Fruit fly (Drosophila melanogaster) whole organism, embryonic: ENCODE measurements around the gene Alp13.

Experiments used
- Adf1 ChIP-seq: fragments of 200-800 bp; sonication (Bioruptor generic); IDR thresholded peaks from 2 replicates; pipeline ENCODE4 v1.3.6; 2022; ENCODE audit warnings: missing biosample characterization, missing genetic modification characterization
- B-H1 ChIP-seq: fragments of 200-800 bp; sonication (Bioruptor generic); IDR thresholded peaks from 3 replicates; pipeline ENCODE4 v1.3.6; 2022; ENCODE audit warnings: missing biosample characterization, missing genetic modification characterization
- CG11247 ChIP-seq: fragments of 200-800 bp; sonication (Bioruptor generic); IDR thresholded peaks from 2 replicates; pipeline ENCODE4 v1.3.6; 2022; ENCODE audit warnings: missing biosample characterization, missing genetic modification characterization
- CG14050 ChIP-seq: fragments of 200-800 bp; sonication (Bioruptor generic); IDR thresholded peaks from 3 replicates; pipeline ENCODE4 v1.3.6; 2022; ENCODE audit warnings: missing biosample characterization, missing genetic modification characterization
- CG14441 ChIP-seq: fragments of 200-800 bp; sonication (Bioruptor generic); IDR thresholded peaks from 2 replicates; pipeline ENCODE4 v1.3.6; 2022; ENCODE audit warnings: missing biosample characterization, missing genetic modification characterization
- CG15073 ChIP-seq: fragments of 200-800 bp; sonication (Bioruptor generic); optimal IDR thresholded peaks from 2 replicates; lab custom pipeline; 2016; ENCODE audit warnings: missing biosample characterization, missing genetic modification characterization
- CG16813 ChIP-seq: fragments of 200-800 bp; sonication (Bioruptor generic); IDR thresholded peaks from 3 replicates; pipeline ENCODE4 v1.3.6; 2022; ENCODE audit warnings: missing biosample characterization, missing genetic modification characterization; ENCODE audit not compliant: partially characterized antibody
- CG16815 ChIP-seq: fragments of 200-800 bp; sonication (Bioruptor generic); optimal IDR thresholded peaks from 3 replicates; lab custom pipeline; 2017; ENCODE audit warnings: missing biosample characterization, mild to moderate bottlenecking, missing genetic modification characterization
- CG18599 ChIP-seq: fragments of 200-800 bp; sonication (Bioruptor generic); optimal IDR thresholded peaks from 3 replicates; lab custom pipeline; 2017; ENCODE audit warnings: missing biosample characterization, missing genetic modification characterization, mild to moderate bottlenecking, moderate library complexity, missing genetic modification reagents
- CG31224 ChIP-seq: fragments of 200-800 bp; sonication (Bioruptor generic); IDR thresholded peaks from 2 replicates; pipeline ENCODE4 v1.3.6; 2022; ENCODE audit warnings: missing biosample characterization, missing genetic modification characterization
- CG3838 ChIP-seq: fragments of 200-800 bp; sonication (Bioruptor generic); optimal IDR thresholded peaks from 3 replicates; lab custom pipeline; 2016; ENCODE audit warnings: missing biosample characterization, missing genetic modification characterization
- CG43689 ChIP-seq: fragments of 200-800 bp; sonication (Bioruptor generic); IDR thresholded peaks from 2 replicates; pipeline ENCODE4 v1.3.6; 2022; ENCODE audit warnings: missing biosample characterization, missing genetic modification characterization
- CG7928 ChIP-seq: fragments of 200-800 bp; sonication (Bioruptor generic); optimal IDR thresholded peaks from 2 replicates; lab custom pipeline; 2017; ENCODE audit warnings: missing biosample characterization, mild to moderate bottlenecking, missing genetic modification characterization
- CG8924 ChIP-seq: fragments of 200-800 bp; optimal IDR thresholded peaks from 3 replicates; lab custom pipeline; 2019; ENCODE audit warnings: missing biosample characterization, mild to moderate bottlenecking, missing genetic modification characterization, moderate library complexity
- CG9437 ChIP-seq: fragments of 200-800 bp; sonication (Bioruptor generic); optimal IDR thresholded peaks from 2 replicates; lab custom pipeline; 2018; ENCODE audit warnings: missing biosample characterization, mild to moderate bottlenecking, missing genetic modification characterization
- Deaf1 ChIP-seq: fragments of 200-800 bp; optimal IDR thresholded peaks from 3 replicates; lab custom pipeline; 2019; ENCODE audit warnings: missing biosample characterization, mild to moderate bottlenecking, missing genetic modification characterization, moderate library complexity
- Fer1 ChIP-seq: fragments of 200-800 bp; sonication (Bioruptor generic); optimal IDR thresholded peaks from 2 replicates; lab custom pipeline; 2017; ENCODE audit warnings: missing biosample characterization, mild to moderate bottlenecking, missing genetic modification characterization
- HLHmδ ChIP-seq: fragments of 200-800 bp; sonication (Bioruptor generic); optimal IDR thresholded peaks from 2 replicates; lab custom pipeline; 2018; ENCODE audit warnings: missing biosample characterization, mild to moderate bottlenecking, missing genetic modification characterization, moderate library complexity
- Lpt ChIP-seq: fragments of >200 bp; optimal IDR thresholded peaks from 2 replicates; lab custom pipeline; 2018; ENCODE audit warnings: missing biosample characterization, missing genetic modification characterization
- Mrtf ChIP-seq: fragments of 200-800 bp; sonication (Bioruptor generic); IDR thresholded peaks from 3 replicates; pipeline ENCODE4 v1.3.6; 2022; ENCODE audit warnings: missing biosample characterization, missing genetic modification characterization
- Nf-YB ChIP-seq: fragments of 200-800 bp; sonication (Bioruptor generic); optimal IDR thresholded peaks from 3 replicates; lab custom pipeline; 2019; ENCODE audit warnings: missing biosample characterization, mild to moderate bottlenecking, missing genetic modification characterization, moderate library complexity
- Rfx ChIP-seq: fragments of 200-800 bp; sonication (Bioruptor generic); IDR thresholded peaks from 2 replicates; pipeline ENCODE4 v1.3.6; 2022; ENCODE audit warnings: missing biosample characterization, missing genetic modification characterization
- Scr ChIP-seq: fragments of 200-800 bp; sonication (Bioruptor generic); IDR thresholded peaks from 2 replicates; pipeline ENCODE4 v1.3.6; 2022; ENCODE audit warnings: missing biosample characterization, missing genetic modification characterization; ENCODE audit not compliant: partially characterized antibody
- Six4 ChIP-seq: fragments of 200-800 bp; sonication (Bioruptor generic); optimal IDR thresholded peaks from 2 replicates; lab custom pipeline; 2016; ENCODE audit warnings: missing biosample characterization, missing genetic modification characterization
- Sox102F ChIP-seq: fragments of 200-800 bp; sonication (Bioruptor generic); optimal IDR thresholded peaks from 2 replicates; lab custom pipeline; 2018; ENCODE audit warnings: missing biosample characterization, mild to moderate bottlenecking, missing genetic modification characterization, moderate library complexity
- amos ChIP-seq: fragments of 200-800 bp; sonication (Bioruptor generic); IDR thresholded peaks from 2 replicates; pipeline ENCODE4 v1.3.6; 2022; ENCODE audit warnings: missing biosample characterization, missing genetic modification characterization; ENCODE audit not compliant: partially characterized antibody
- az2 ChIP-seq: fragments of 200-800 bp; sonication (Bioruptor generic); optimal IDR thresholded peaks from 3 replicates; lab custom pipeline; 2016; ENCODE audit warnings: missing biosample characterization, missing genetic modification characterization
- cg ChIP-seq: fragments of 200-800 bp; sonication (Bioruptor generic); optimal IDR thresholded peaks from 3 replicates; lab custom pipeline; 2019; ENCODE audit warnings: missing biosample characterization, mild to moderate bottlenecking, missing genetic modification characterization, moderate library complexity
- croc ChIP-seq: fragments of 200-800 bp; sonication (Bioruptor generic); conservative IDR thresholded peaks from 3 replicates; pipeline ENCODE4 v1.3.6; 2022; ENCODE audit warnings: missing biosample characterization, missing genetic modification characterization
- disco-r ChIP-seq: fragments of 200-800 bp; sonication (Bioruptor generic); optimal IDR thresholded peaks from 2 replicates; lab custom pipeline; 2016; ENCODE audit warnings: missing biosample characterization, missing genetic modification characterization
- eve ChIP-seq, 2 experiments: fragments of >200 bp; optimal IDR thresholded peaks; 2 replicates each; lab custom pipeline; 2017; ENCODE audit warnings: missing biosample characterization in 2 of 2, missing genetic modification characterization in 2 of 2
- ewg ChIP-seq: fragments of 200-800 bp; sonication (Bioruptor generic); optimal IDR thresholded peaks from 3 replicates; lab custom pipeline; 2017; ENCODE audit warnings: mild to moderate bottlenecking, missing biosample characterization, missing genetic modification reagents, missing genetic modification characterization
- gro ChIP-seq: fragments of 200-800 bp; sonication (Bioruptor generic); optimal IDR thresholded peaks from 2 replicates; lab custom pipeline; 2016; ENCODE audit warnings: missing biosample characterization, missing genetic modification characterization
- hbn ChIP-seq: fragments of 200-800 bp; sonication (Bioruptor generic); IDR thresholded peaks from 2 replicates; pipeline ENCODE4 v1.3.6; 2022; ENCODE audit warnings: missing biosample characterization, missing genetic modification characterization; ENCODE audit not compliant: partially characterized antibody
- hth ChIP-seq: fragments of >200 bp; optimal IDR thresholded peaks from 2 replicates; lab custom pipeline; 2017; ENCODE audit warnings: inconsistent platforms
- kni ChIP-seq: fragments of 200-800 bp; sonication (Bioruptor generic); optimal IDR thresholded peaks from 3 replicates; lab custom pipeline; 2017; ENCODE audit warnings: mild to moderate bottlenecking, missing biosample characterization, missing genetic modification reagents, missing genetic modification characterization
- lov ChIP-seq, 2 experiments: fragments of 200-800 bp in 1 of 2; fragments of >200 bp in 1 of 2; sonication (Bioruptor generic) in 1 of 2; IDR thresholded peaks in 1 of 2; optimal IDR thresholded peaks in 1 of 2; 2 replicates in 1 of 2; 3 replicates in 1 of 2; pipeline versions ENCODE4 v1.3.6 to Lab custom; 2017 to 2022; ENCODE audit warnings: missing biosample characterization in 1 of 2, missing genetic modification characterization in 1 of 2
- mld ChIP-seq: fragments of 200-800 bp; sonication (Bioruptor generic); IDR thresholded peaks from 3 replicates; pipeline ENCODE4 v1.3.6; 2022; ENCODE audit warnings: missing biosample characterization, missing genetic modification characterization; ENCODE audit not compliant: partially characterized antibody
- pfk ChIP-seq: fragments of 200-800 bp; sonication (Bioruptor generic); optimal IDR thresholded peaks from 2 replicates; lab custom pipeline; 2018; ENCODE audit warnings: missing biosample characterization, mild to moderate bottlenecking, missing genetic modification characterization, moderate library complexity
- pnt ChIP-seq: fragments of 200-800 bp; sonication (Bioruptor generic); optimal IDR thresholded peaks from 3 replicates; lab custom pipeline; 2016; ENCODE audit warnings: missing biosample characterization, missing genetic modification characterization
- psq ChIP-seq: fragments of 200-800 bp; sonication (Bioruptor generic); optimal IDR thresholded peaks from 2 replicates; lab custom pipeline; 2017; ENCODE audit warnings: missing biosample characterization, missing genetic modification characterization
- run ChIP-seq: fragments of 200-800 bp; sonication (Bioruptor generic); optimal IDR thresholded peaks from 3 replicates; lab custom pipeline; 2018; ENCODE audit warnings: missing biosample characterization, mild to moderate bottlenecking, missing genetic modification characterization
- seq ChIP-seq: fragments of 200-800 bp; sonication (Bioruptor generic); IDR thresholded peaks from 2 replicates; pipeline ENCODE4 v1.3.6; 2022; ENCODE audit warnings: missing biosample characterization, missing genetic modification characterization
- shn ChIP-seq: fragments of 200-800 bp; sonication (Bioruptor generic); optimal IDR thresholded peaks from 3 replicates; lab custom pipeline; 2016; ENCODE audit warnings: missing biosample characterization, missing genetic modification characterization
- sr ChIP-seq: fragments of 200-800 bp; sonication (Bioruptor generic); IDR thresholded peaks from 3 replicates; pipeline ENCODE4 v1.3.6; 2022; ENCODE audit warnings: missing biosample characterization, missing genetic modification characterization
- sug ChIP-seq: fragments of 200-800 bp; optimal IDR thresholded peaks from 2 replicates; lab custom pipeline; 2019; ENCODE audit warnings: missing biosample characterization, mild to moderate bottlenecking, missing genetic modification characterization, moderate library complexity
- toy ChIP-seq: fragments of 200-800 bp; sonication (Bioruptor generic); IDR thresholded peaks from 2 replicates; pipeline ENCODE4 v1.3.6; 2022; ENCODE audit warnings: missing biosample characterization, missing genetic modification characterization
- tup ChIP-seq: fragments of 200-800 bp; sonication (Bioruptor generic); optimal IDR thresholded peaks from 2 replicates; lab custom pipeline; 2016; ENCODE audit warnings: missing biosample characterization, mild to moderate bottlenecking, missing genetic modification characterization, moderate library complexity
- tx ChIP-seq: fragments of 200-800 bp; sonication (Bioruptor generic); optimal IDR thresholded peaks from 2 replicates; lab custom pipeline; 2016; ENCODE audit warnings: missing biosample characterization, missing genetic modification characterization

Gene Alp13

DNA sequence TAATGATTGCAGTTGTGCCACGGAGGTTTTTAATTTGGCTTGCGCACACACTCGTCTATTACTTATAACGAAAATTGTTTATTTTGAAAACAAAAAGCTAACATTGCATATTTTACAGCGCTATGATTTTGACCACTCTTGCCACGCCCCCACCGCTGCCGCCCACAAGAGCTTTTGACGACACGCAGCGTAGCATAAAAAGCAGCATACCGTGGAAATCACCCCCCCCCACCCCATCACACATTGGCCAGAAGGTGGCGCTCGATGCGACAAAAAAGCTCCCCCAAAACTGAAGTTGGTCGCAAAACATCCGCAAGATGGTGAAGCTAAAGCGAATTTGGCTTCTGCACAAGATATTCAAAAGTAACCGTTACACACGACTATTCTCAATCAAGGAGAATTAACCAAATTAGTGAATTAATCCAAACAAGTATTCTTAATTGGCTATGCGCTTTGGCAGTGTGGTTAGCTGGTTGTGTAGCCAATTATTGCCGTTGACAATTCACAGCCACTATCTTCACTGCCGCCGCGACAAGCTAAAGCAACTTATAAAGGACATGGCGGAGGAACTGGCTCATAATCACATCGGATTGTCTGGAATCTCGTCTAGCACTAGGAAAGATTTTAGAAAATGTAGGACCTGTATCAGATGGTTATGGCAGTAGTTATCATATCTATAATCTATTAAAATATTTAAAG, 25.5 kb upstream of the Alp13 start (continued):
- no peak for TF ChIP-seq hth
- no peak for TF ChIP-seq eve (GFP tag; optimal IDR thresholded peaks at IDR 0.05; lab: Kevin White, UChicago)
- TF ChIP-seq CG31224, result no peak
- no peak for TF ChIP-seq run (tag; lab: Kevin White, UChicago)
- peak; percentile 32; the same call in 1 of the 2 replicates for TF ChIP-seq Adf1
- TF ChIP-seq psq (GFP tag; lab: Kevin White, UChicago), result no peak
- peak; percentile 65 for TF ChIP-seq Fer1 (GFP tag; lab: Kevin White, UChicago)
- no peak for TF ChIP-seq CG16813 (GFP tag; lab: Robert Waterston, UW)
- TF ChIP-seq ewg (GFP tag; lab: Kevin White, UChicago), result no peak
- TF ChIP-seq tup, result no peak
- peak; percentile 31 for TF ChIP-seq Sox102F
- no peak; the same call in 1 of the 2 replicates for TF ChIP-seq amos (GFP tag; lab: Robert Waterston, UW)
- TF ChIP-seq pnt (GFP tag; lab: Kevin White, UChicago), result no peak
- TF ChIP-seq croc, result no peak
- no peak for TF ChIP-seq Scr (GFP tag; lab: Robert Waterston, UW)
- no peak for TF ChIP-seq shn (GFP tag; lab: Kevin White, UChicago)
- TF ChIP-seq sug (tag; lab: Kevin White, UChicago), result peak; percentile 56
- 0 out of 3 replicates have a peak, but pooled peaks have one; percentile 26 for TF ChIP-seq B-H1 (GFP tag; lab: Robert Waterston, UW)
- no peak for TF ChIP-seq CG16815 (GFP tag; lab: Kevin White, UChicago)
- no peak for TF ChIP-seq pfk (GFP tag; lab: Kevin White, UChicago)
- peak; percentile 60; the same call in 1 of the 3 replicates for TF ChIP-seq Mrtf (GFP tag; lab: Robert Waterston, UW)
- peak; percentile 45 for TF ChIP-seq CG14441 (GFP tag; lab: Robert Waterston, UW)
- TF ChIP-seq CG9437 (GFP tag; lab: Kevin White, UChicago), result no peak
- TF ChIP-seq CG7928 (GFP tag; lab: Kevin White, UChicago), result no peak
- peak; percentile 15 for TF ChIP-seq HLHmδ (GFP tag; lab: Kevin White, UChicago)
- peak; percentile 53 for TF ChIP-seq CG18599 (GFP tag; lab: Kevin White, UChicago)
- no peak for TF ChIP-seq toy (GFP tag; lab: Robert Waterston, UW)
- TF ChIP-seq Nf-YB (GFP tag; lab: Kevin White, UChicago), result no peak
- peak; percentile 33 for TF ChIP-seq Six4 (GFP tag; lab: Kevin White, UChicago)
- TF ChIP-seq CG15073 (GFP tag; lab: Kevin White, UChicago), result no peak
- no peak for TF ChIP-seq mld (GFP tag; lab: Robert Waterston, UW)
- TF ChIP-seq seq (GFP tag; lab: Robert Waterston, UW), result 0 out of 2 replicates have a peak, but pooled peaks have one; percentile 19
- no peak for TF ChIP-seq Lpt
- TF ChIP-seq gro (GFP tag; lab: Kevin White, UChicago), result peak; percentile 60
- peak; percentile 64 for TF ChIP-seq CG11247 (GFP tag; lab: Robert Waterston, UW)
- no peak for TF ChIP-seq lov (optimal IDR thresholded peaks at IDR 0.05; lab: Kevin White, UChicago)
- TF ChIP-seq lov (GFP tag; IDR thresholded peaks at IDR 0.05; lab: Robert Waterston, UW), result no peak
- 0 out of 2 replicates have a peak, but pooled peaks have one; percentile 17 for TF ChIP-seq hbn (GFP tag; lab: Robert Waterston, UW)
- TF ChIP-seq CG43689, result no peak
- TF ChIP-seq az2 (GFP tag; lab: Kevin White, UChicago), result no peak
- peak; percentile 80 for TF ChIP-seq Rfx
- no peak for TF ChIP-seq Deaf1 (tag; lab: Kevin White, UChicago)
- no peak for TF ChIP-seq cg (GFP tag; lab: Kevin White, UChicago)
- TF ChIP-seq tx (GFP tag; lab: Kevin White, UChicago), result no peak
- no peak for TF ChIP-seq kni
- no peak for TF ChIP-seq disco-r (GFP tag; lab: Kevin White, UChicago)
- 0 out of 3 replicates have a peak, but pooled peaks have one; percentile 40 for TF ChIP-seq sr
- no peak for TF ChIP-seq CG14050 (GFP tag; lab: Robert Waterston, UW)
- no peak for TF ChIP-seq CG3838 (GFP tag; lab: Kevin White, UChicago)
- TF ChIP-seq CG8924 (tag; lab: Kevin White, UChicago), result no peak
